Worm (Caenorhabditis elegans): ENCODE measurements around the gene nhr-32.

nhr-32 gene

ce11 chrX:13238197-13238596, 13.6 kb upstream of the nhr-32 start, which contains the start of gene K08H2.4:
Gene K08H2.4, plus strand, starts transcription at chrX:13238497.
- TF ChIP-seq lim-6 (tag; optimal IDR thresholded peaks at IDR 0.05) (no peak), ttx-3 (tag; optimal IDR thresholded peaks at IDR 0.05) (no peak), ceh-14 (tag; optimal IDR thresholded peaks at IDR 0.05) (no peak), nfya-1 (tag; optimal IDR thresholded peaks at IDR 0.05) (no peak), hlh-30 (tag; optimal IDR thresholded peaks at IDR 0.05; ENCODE audit: insufficient read depth) (no peak), hlh-13 (GFP tag; optimal IDR thresholded peaks at IDR 0.05) (no peak), unc-3 (GFP tag; conservative IDR thresholded peaks at IDR 0.05) (no peak), unc-3 (tag; optimal IDR thresholded peaks at IDR 0.05) (no peak), K09A11.1 (tag; optimal IDR thresholded peaks at IDR 0.05; ENCODE audit: insufficient read depth) (no peak), che-1 (tag; optimal IDR thresholded peaks at IDR 0.05) (no peak), unc-42 (tag; optimal IDR thresholded peaks at IDR 0.05) (no peak), pat-9 (tag; optimal IDR thresholded peaks at IDR 0.05) (no peak), ceh-34 (tag; optimal IDR thresholded peaks at IDR 0.05) (no peak)

ce11 chrX:13242231-13242630, 9.5 kb upstream of the nhr-32 start, which contains the start of gene K08H2.5:
Gene K08H2.5, minus strand, starts transcription at chrX:13242331.
- TF ChIP-seq unc-86 (tag; optimal IDR thresholded peaks at IDR 0.05) (no peak), K02D7.2 (tag; optimal IDR thresholded peaks at IDR 0.05) (no peak), madf-2 (tag; optimal IDR thresholded peaks at IDR 0.05) (no peak), npax-4 (tag; optimal IDR thresholded peaks at IDR 0.05) (no peak), sdc-2 (tag; optimal IDR thresholded peaks at IDR 0.05) (no peak)

DNA sequence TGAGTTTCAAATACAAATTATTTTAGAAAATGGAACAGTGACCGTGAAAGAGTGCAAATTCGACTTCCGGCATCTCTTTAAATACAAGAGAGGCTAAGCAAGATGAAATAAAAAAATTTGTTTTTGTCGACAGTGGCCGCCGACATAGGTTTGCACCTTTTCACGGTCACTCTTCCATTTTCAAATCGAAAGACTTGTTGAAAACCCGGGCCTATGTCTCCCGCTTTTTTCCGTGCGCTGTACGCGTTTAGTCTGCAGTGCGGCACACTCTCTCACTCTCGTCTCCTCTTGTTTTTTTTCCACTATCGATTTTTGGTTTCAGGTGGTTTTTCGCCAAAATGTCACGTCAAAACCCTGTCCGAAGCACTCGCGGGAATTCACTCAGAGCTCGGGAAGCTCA, 6.7 kb upstream of the nhr-32 start, which contains the start of gene hpl-1:
TSS of gene hpl-1 (plus strand) at position 301 of the 400 bp plus-strand sequence.
- TF ChIP-seq K09A11.1 (tag; optimal IDR thresholded peaks at IDR 0.05; ENCODE audit: insufficient read depth), result peak; percentile 10
- no peak for TF ChIP-seq ref-2 (tag; optimal IDR thresholded peaks at IDR 0.05)

- TF ChIP-seq unc-42 (tag; optimal IDR thresholded peaks at IDR 0.05) (peak; percentile 97), zip-5 (tag; optimal IDR thresholded peaks at IDR 0.05) (no peak), C38D4.7 (GFP tag; optimal IDR thresholded peaks at IDR 0.05) (no peak)
These were observed 5.0 kb upstream of the nhr-32 start for ce11 chrX:13246668-13247358.

ce11 chrX:13247614-13248013, 4.2 kb upstream of the nhr-32 start:
- no peak for TF ChIP-seq tbx-7 (tag; optimal IDR thresholded peaks at IDR 0.05)
- no peak for TF ChIP-seq nfya-1 (tag; optimal IDR thresholded peaks at IDR 0.05)
- TF ChIP-seq unc-42 (tag; optimal IDR thresholded peaks at IDR 0.05), result no peak
- TF ChIP-seq hlh-15 (tag; optimal IDR thresholded peaks at IDR 0.05), result no peak
- no peak for TF ChIP-seq pha-2 (tag; optimal IDR thresholded peaks at IDR 0.05)
- TF ChIP-seq C38D4.7 (GFP tag; optimal IDR thresholded peaks at IDR 0.05), result no peak
- TF ChIP-seq eyg-1 (tag; optimal IDR thresholded peaks at IDR 0.05), result no peak
- TF ChIP-seq dmd-4 (tag; optimal IDR thresholded peaks at IDR 0.05; ENCODE audit: borderline replicate concordance), result no peak
- TF ChIP-seq unc-55 (GFP tag; optimal IDR thresholded peaks at IDR 0.05), result no peak
- TF ChIP-seq nhr-11 (tag; optimal IDR thresholded peaks at IDR 0.05), result no peak
- no peak for TF ChIP-seq ref-2 (tag; optimal IDR thresholded peaks at IDR 0.05)
- no peak for TF ChIP-seq npax-4 (tag; optimal IDR thresholded peaks at IDR 0.05)

DNA sequence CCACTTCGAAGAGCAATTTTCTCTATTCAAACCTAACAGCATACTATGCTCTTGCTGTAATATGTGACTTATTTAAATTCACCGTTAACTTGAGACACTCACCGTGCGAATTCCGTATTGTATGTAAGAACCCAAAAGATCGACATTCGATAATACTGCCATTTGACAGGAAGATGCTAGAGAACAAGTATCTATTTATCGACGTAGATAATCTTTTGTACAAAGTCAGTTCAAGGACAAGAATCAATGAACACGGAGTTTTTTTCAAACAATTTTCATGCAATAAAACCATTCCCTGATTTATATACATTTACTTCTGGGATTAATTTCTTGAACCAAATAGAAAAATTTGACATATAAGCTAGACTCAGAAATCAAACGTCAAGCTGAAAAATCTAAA, 3.5 kb upstream of the nhr-32 start, which contains the start of gene K08H2.7:
TSS of gene K08H2.7 (minus strand) at position 173 of the 400 bp plus-strand sequence.
- no peak for TF ChIP-seq nhr-11 (tag; optimal IDR thresholded peaks at IDR 0.05)
- no peak for TF ChIP-seq fkh-6 (tag; optimal IDR thresholded peaks at IDR 0.05)
- TF ChIP-seq odd-2 (tag; optimal IDR thresholded peaks at IDR 0.05), result no peak
- TF ChIP-seq pax-1 (tag; optimal IDR thresholded peaks at IDR 0.05), result no peak
- TF ChIP-seq ceh-6 (GFP tag; optimal IDR thresholded peaks at IDR 0.05), result no peak
- no peak for TF ChIP-seq ceh-48 (tag; optimal IDR thresholded peaks at IDR 0.05)
- no peak for TF ChIP-seq pros-1 (tag; optimal IDR thresholded peaks at IDR 0.05)
- no peak for TF ChIP-seq hlh-15 (tag; optimal IDR thresholded peaks at IDR 0.05)
- no peak for TF ChIP-seq hlh-6 (tag; optimal IDR thresholded peaks at IDR 0.05)
